Fruit fly (Drosophila melanogaster) whole organism, pupa: ENCODE data around the gene Z600.

Source experiments
- CG13204 ChIP-seq: fragments of 200-800 bp; sonication (Bioruptor generic); optimal IDR thresholded peaks from 2 replicates; lab custom pipeline; 2018; ENCODE audit warnings: missing biosample characterization, mild to moderate bottlenecking, missing genetic modification characterization, moderate library complexity
- CG14655 ChIP-seq: fragments of 200-800 bp; sonication (Bioruptor generic); optimal IDR thresholded peaks from 3 replicates; lab custom pipeline; 2017; ENCODE audit warnings: mild to moderate bottlenecking, missing biosample characterization, missing genetic modification reagents, missing genetic modification characterization
- CG4496 ChIP-seq: fragments of 200-800 bp; sonication (Bioruptor generic); IDR thresholded peaks from 3 replicates; pipeline ENCODE4 v1.3.6; 2022; ENCODE audit warnings: missing biosample characterization, missing genetic modification characterization
- D1 ChIP-seq: fragments of 200-800 bp; sonication (Bioruptor generic); optimal IDR thresholded peaks from 2 replicates; lab custom pipeline; 2018; ENCODE audit warnings: missing biosample characterization, mild to moderate bottlenecking, missing genetic modification characterization, moderate library complexity
- Pif1A ChIP-seq: fragments of 200-800 bp; sonication (Bioruptor generic); optimal IDR thresholded peaks from 3 replicates; lab custom pipeline; 2016; ENCODE audit warnings: missing biosample characterization, missing genetic modification characterization
- fd96Ca ChIP-seq: fragments of 200-800 bp; sonication (Bioruptor generic); IDR thresholded peaks from 3 replicates; pipeline ENCODE4 v1.3.6; 2022; ENCODE audit warnings: missing biosample characterization, missing genetic modification characterization

dm6 chr3L:15543467-15543866 is 34.6 kb downstream of the Z600 start:
- TF ChIP-seq CG4496 (GFP tag; lab: Robert Waterston, UW) (no peak), CG14655 (no peak), CG13204 (GFP tag; lab: Kevin White, UChicago) (no peak), D1 (tag; lab: Kevin White, UChicago) (no peak), Pif1A (GFP tag; lab: Kevin White, UChicago) (no peak), fd96Ca (GFP tag; lab: Robert Waterston, UW) (no peak)
